Worm (Caenorhabditis elegans) whole organism, L3 larva: ENCODE measurements around the gene C45B11.8.

Experiments
- R02D3.7 ChIP-seq: fragments of 150-350 bp; optimal IDR thresholded peaks from 2 replicates; lab custom pipeline; 2014; ENCODE audit warnings: missing biosample characterization, missing genetic modification characterization
- ZK546.5 ChIP-seq: sonication (generic microtip); optimal IDR thresholded peaks from 2 replicates; lab custom pipeline; 2017; ENCODE audit warnings: missing biosample characterization, missing genetic modification characterization
- ama-1 ChIP-seq: fragments of 150-350 bp; optimal IDR thresholded peaks from 2 replicates; lab custom pipeline; 2018
- ceh-28 ChIP-seq: fragments of 150-350 bp; optimal IDR thresholded peaks from 2 replicates; lab custom pipeline; 2014; ENCODE audit warnings: missing biosample characterization, missing genetic modification reagents, missing genetic modification characterization
- ceh-82 ChIP-seq: fragments of 150-350 bp; optimal IDR thresholded peaks from 2 replicates; lab custom pipeline; 2014; ENCODE audit warnings: missing biosample characterization, missing genetic modification characterization
- egl-5 ChIP-seq: fragments of 150-350 bp; optimal IDR thresholded peaks from 2 replicates; lab custom pipeline; 2017; ENCODE audit warnings: missing biosample characterization, missing genetic modification reagents, missing genetic modification characterization, inconsistent platforms
- elt-1 ChIP-seq: fragments of 150-350 bp; optimal IDR thresholded peaks from 2 replicates; lab custom pipeline; 2014; ENCODE audit warnings: missing biosample characterization, missing genetic modification characterization
- elt-2 ChIP-seq: sonication (generic microtip); optimal IDR thresholded peaks from 2 replicates; lab custom pipeline; 2016; ENCODE audit warnings: missing genetic modification reagents, mild to moderate bottlenecking, missing genetic modification characterization, missing compliant biosample characterization
- elt-3 ChIP-seq, 3 experiments: fragments of 150-350 bp in 1 of 3; sonication (generic microtip) in 2 of 3; optimal IDR thresholded peaks; 2 replicates in 2 of 3; 4 replicates in 1 of 3; lab custom pipeline; 2014 to 2017; ENCODE audit warnings: missing biosample characterization in 3 of 3, missing genetic modification characterization in 3 of 3
- eor-1 ChIP-seq, 2 experiments: fragments of 150-350 bp; optimal IDR thresholded peaks; 2 replicates each; lab custom pipeline; 2014 to 2018; ENCODE audit warnings: missing biosample characterization in 2 of 2, missing genetic modification characterization in 2 of 2
- fkh-10 ChIP-seq: sonication (generic microtip); optimal IDR thresholded peaks from 2 replicates; lab custom pipeline; 2017; ENCODE audit warnings: missing biosample characterization, missing genetic modification reagents, missing genetic modification characterization
- fkh-2 ChIP-seq: fragments of 150-350 bp; optimal IDR thresholded peaks from 2 replicates; lab custom pipeline; 2014; ENCODE audit warnings: missing biosample characterization, missing genetic modification reagents, missing genetic modification characterization
- fos-1 ChIP-seq: fragments of 150-350 bp; optimal IDR thresholded peaks from 2 replicates; lab custom pipeline; 2014; ENCODE audit warnings: missing biosample characterization, missing genetic modification characterization
- lin-15B ChIP-seq: fragments of 150-350 bp; optimal IDR thresholded peaks from 2 replicates; lab custom pipeline; 2014; ENCODE audit warnings: missing biosample characterization, missing genetic modification characterization
- lsy-12 ChIP-seq: sonication (generic microtip); optimal IDR thresholded peaks from 2 replicates; lab custom pipeline; 2016; ENCODE audit warnings: mild to moderate bottlenecking, missing genetic modification characterization, missing compliant biosample characterization
- nfya-1 ChIP-seq: sonication (generic microtip); optimal IDR thresholded peaks from 2 replicates; lab custom pipeline; 2017; ENCODE audit warnings: missing genetic modification characterization, mild to moderate bottlenecking, missing compliant biosample characterization, antibody characterized with exemption, moderate library complexity; ENCODE audit not compliant: insufficient read depth
- nhr-11 ChIP-seq: fragments of 150-350 bp; optimal IDR thresholded peaks from 2 replicates; lab custom pipeline; 2014; ENCODE audit warnings: missing biosample characterization, missing genetic modification characterization
- nhr-23 ChIP-seq: fragments of 150-350 bp; optimal IDR thresholded peaks from 2 replicates; lab custom pipeline; 2014; ENCODE audit warnings: missing biosample characterization, missing genetic modification reagents, missing genetic modification characterization
- nhr-25 ChIP-seq: sonication (generic microtip); optimal IDR thresholded peaks from 2 replicates; lab custom pipeline; 2017; ENCODE audit warnings: missing biosample characterization, missing genetic modification characterization
- nhr-28 ChIP-seq: fragments of 150-350 bp; optimal IDR thresholded peaks from 2 replicates; lab custom pipeline; 2014; ENCODE audit warnings: missing biosample characterization, missing genetic modification characterization
- nhr-43 ChIP-seq: sonication (generic microtip); optimal IDR thresholded peaks from 2 replicates; lab custom pipeline; 2016; ENCODE audit warnings: mild to moderate bottlenecking, missing genetic modification characterization, missing compliant biosample characterization; ENCODE audit not compliant: poor library complexity, severe bottlenecking
- nhr-67 ChIP-seq: fragments of 150-350 bp; optimal IDR thresholded peaks from 2 replicates; lab custom pipeline; 2014; ENCODE audit warnings: missing biosample characterization, missing genetic modification characterization
- nhr-77 ChIP-seq: fragments of 150-350 bp; optimal IDR thresholded peaks from 2 replicates; lab custom pipeline; 2014; ENCODE audit warnings: missing biosample characterization, missing genetic modification characterization
- pha-4 ChIP-seq: fragments of 150-350 bp; optimal IDR thresholded peaks from 2 replicates; lab custom pipeline; 2014; ENCODE audit warnings: missing biosample characterization, missing genetic modification reagents, missing genetic modification characterization
- pqm-1 ChIP-seq: fragments of 150-350 bp; optimal IDR thresholded peaks from 2 replicates; lab custom pipeline; 2017; ENCODE audit warnings: missing biosample characterization, missing genetic modification characterization, inconsistent platforms
- sea-2 ChIP-seq: fragments of 150-350 bp; sonication (generic microtip); optimal IDR thresholded peaks from 4 replicates; lab custom pipeline; 2014; ENCODE audit warnings: missing biosample characterization, missing genetic modification reagents, missing genetic modification characterization
- skn-1 ChIP-seq: fragments of 150-350 bp; optimal IDR thresholded peaks from 2 replicates; lab custom pipeline; 2014; ENCODE audit warnings: missing biosample characterization, missing genetic modification characterization
- snpc-4 ChIP-seq: fragments of 150-350 bp; optimal IDR thresholded peaks from 2 replicates; lab custom pipeline; 2014; ENCODE audit warnings: missing biosample characterization, missing genetic modification characterization
- unc-39 ChIP-seq: sonication (generic microtip); optimal IDR thresholded peaks from 4 replicates; lab custom pipeline; 2017; ENCODE audit warnings: missing biosample characterization, missing genetic modification characterization
- unc-62 ChIP-seq: fragments of 150-350 bp; sonication (generic microtip); optimal IDR thresholded peaks from 4 replicates; lab custom pipeline; 2014; ENCODE audit warnings: missing biosample characterization, missing genetic modification reagents, missing genetic modification characterization
- zag-1 ChIP-seq: fragments of 150-350 bp; optimal IDR thresholded peaks from 2 replicates; lab custom pipeline; 2014; ENCODE audit warnings: missing biosample characterization, missing genetic modification characterization
- ztf-4 ChIP-seq: fragments of 150-350 bp; optimal IDR thresholded peaks from 2 replicates; lab custom pipeline; 2014; ENCODE audit warnings: missing biosample characterization, missing genetic modification characterization

Gene C45B11.8

ce11 chrV:11040473-11040872 lies at the start of gene C45B11.8:
TSS of gene C45B11.8 (plus strand) at chrV:11040773.
- TF ChIP-seq pha-4 (no peak), fos-1 (tag; lab: Kevin White, UChicago) (no peak), unc-62 (GFP tag; lab: Kevin White, UChicago) (no peak), nhr-23 (tag; lab: Kevin White, UChicago) (no peak), unc-39 (tag; lab: Kevin White, UChicago) (no peak), elt-1 (tag; lab: Kevin White, UChicago) (no peak), ztf-4 (no peak), sea-2 (GFP tag; lab: Kevin White, UChicago) (no peak), ama-1 (no peak)

DNA sequence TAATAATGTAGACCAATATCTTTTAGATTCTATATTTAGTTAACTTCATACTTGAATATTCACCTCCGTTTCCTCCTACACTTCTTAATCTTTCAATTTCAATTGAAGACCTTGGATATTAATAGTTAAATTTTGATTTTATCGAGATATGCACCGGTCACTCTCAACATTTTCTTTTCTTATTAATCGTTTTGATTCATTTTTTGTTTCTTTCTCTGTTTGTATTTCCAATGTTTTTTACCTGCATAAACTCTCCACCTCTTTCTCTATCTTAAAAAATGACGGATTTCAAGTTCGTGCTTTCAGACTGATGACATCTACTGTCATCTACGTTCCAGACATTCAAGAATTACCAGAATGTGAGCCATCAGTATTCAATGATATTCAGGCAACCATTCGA lies 48.8 kb upstream of the C45B11.8 start, which contains the start of gene frpr-9:
TSS of gene frpr-9 (plus strand) at position 301 of the 400 bp plus-strand sequence.
- no peak for TF ChIP-seq nhr-77
- no peak for TF ChIP-seq nhr-67 (tag; lab: Kevin White, UChicago)
- TF ChIP-seq skn-1 (tag; lab: Kevin White, UChicago): no peak
- TF ChIP-seq elt-2 (tag; lab: Kevin White, UChicago): no peak
- TF ChIP-seq nhr-11 (tag; lab: Kevin White, UChicago): no peak
- TF ChIP-seq fos-1 (tag; lab: Kevin White, UChicago): no peak
- no peak for TF ChIP-seq ceh-82 (tag; lab: Kevin White, UChicago)
- no peak for TF ChIP-seq ceh-28 (tag; lab: Kevin White, UChicago)
- TF ChIP-seq fkh-2 (tag; lab: Kevin White, UChicago): no peak

DNA sequence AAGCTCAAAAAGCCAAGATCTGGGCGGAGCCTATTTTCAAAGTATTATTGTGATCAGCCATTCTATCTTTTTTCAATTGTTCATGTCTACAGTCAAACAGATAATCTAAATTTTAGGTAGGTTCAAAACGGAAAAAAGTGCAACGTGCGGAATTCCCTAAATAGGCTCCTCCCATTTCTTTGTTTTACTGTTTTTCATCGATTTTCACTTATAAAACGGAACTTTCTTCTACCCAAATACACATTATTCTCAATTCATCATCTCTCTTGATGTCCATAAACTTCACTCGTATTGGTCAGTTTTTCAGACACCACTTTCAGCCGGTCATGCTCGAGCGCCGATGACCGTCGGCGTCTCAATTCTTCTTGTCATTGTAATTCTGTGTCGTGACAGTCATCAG lies 41.8 kb upstream of the C45B11.8 start, which contains the start of gene F53B7.7:
TSS of gene F53B7.7 (plus strand) at position 301 of the 400 bp plus-strand sequence.
- no peak for TF ChIP-seq skn-1 (tag; lab: Kevin White, UChicago)
- no peak for TF ChIP-seq sea-2 (GFP tag; lab: Kevin White, UChicago)
- no peak for TF ChIP-seq pqm-1 (tag; lab: Kevin White, UChicago)
- no peak for TF ChIP-seq nhr-23 (tag; lab: Kevin White, UChicago)
- TF ChIP-seq egl-5 (tag; lab: Kevin White, UChicago): no peak
- TF ChIP-seq elt-2 (tag; lab: Kevin White, UChicago): no peak
- TF ChIP-seq unc-62 (GFP tag; lab: Kevin White, UChicago): no peak
- no peak for TF ChIP-seq nfya-1 (tag; lab: Kevin White, UChicago)
- no peak for TF ChIP-seq elt-3 (tag; optimal IDR thresholded peaks at IDR 0.05; lab: Kevin White, UChicago)
- no peak for TF ChIP-seq ztf-4
- no peak for TF ChIP-seq eor-1 (tag; optimal IDR thresholded peaks at IDR 0.05; lab: Kevin White, UChicago)
- TF ChIP-seq lin-15B (tag; lab: Kevin White, UChicago): no peak
- TF ChIP-seq fos-1 (tag; lab: Kevin White, UChicago): no peak
- no peak for TF ChIP-seq ceh-28 (tag; lab: Kevin White, UChicago)

- TF ChIP-seq nhr-28 (tag; lab: Kevin White, UChicago) (no peak), elt-2 (tag; lab: Kevin White, UChicago) (peak; percentile 18), nhr-43 (tag; lab: Kevin White, UChicago) (peak; percentile 12), pha-4 (peak; percentile 94), nhr-25 (tag; lab: Kevin White, UChicago) (peak; percentile 45), fkh-10 (GFP tag; lab: Kevin White, UChicago) (peak; percentile 22), lsy-12 (no peak), lin-15B (tag; lab: Kevin White, UChicago) (peak; percentile 95), egl-5 (tag; lab: Kevin White, UChicago) (peak; percentile 41), ceh-82 (tag; lab: Kevin White, UChicago) (no peak), snpc-4 (peak; percentile 87), nfya-1 (tag; lab: Kevin White, UChicago) (peak; percentile 81), R02D3.7 (tag; lab: Kevin White, UChicago) (peak; percentile 29)
Measured at ce11 chrV:11000650-11001049, 39.9 kb upstream of the C45B11.8 start, which contains the start of gene isy-1. TSS of gene isy-1 (minus strand) at chrV:11000699.

ce11 chrV:11002434-11002833 lies 38.1 kb upstream of the C45B11.8 start, which contains the start of gene F53B7.4:
TSS of gene F53B7.4 (minus strand) at chrV:11002534.
- TF ChIP-seq nhr-23 (tag; lab: Kevin White, UChicago) (no peak), nhr-67 (tag; lab: Kevin White, UChicago) (no peak), unc-62 (GFP tag; lab: Kevin White, UChicago) (no peak), zag-1 (tag; lab: Kevin White, UChicago) (no peak), ZK546.5 (tag; lab: Kevin White, UChicago) (no peak), nhr-25 (tag; lab: Kevin White, UChicago) (no peak)
